Worm (Caenorhabditis elegans) whole organism, L3 larva: ENCODE results near the gene F53F4.15.

Experiments
- ceh-82 ChIP-seq: fragments of 150-350 bp; optimal IDR thresholded peaks from 2 replicates; lab custom pipeline; 2014; ENCODE audit warnings: missing biosample characterization, missing genetic modification characterization
- egl-27 ChIP-seq: sonication (generic microtip); optimal IDR thresholded peaks from 4 replicates; lab custom pipeline; 2017; ENCODE audit warnings: missing biosample characterization, missing genetic modification reagents, missing genetic modification characterization
- fkh-10 ChIP-seq: sonication (generic microtip); optimal IDR thresholded peaks from 2 replicates; lab custom pipeline; 2017; ENCODE audit warnings: missing biosample characterization, missing genetic modification reagents, missing genetic modification characterization
- nhr-11 ChIP-seq: fragments of 150-350 bp; optimal IDR thresholded peaks from 2 replicates; lab custom pipeline; 2014; ENCODE audit warnings: missing biosample characterization, missing genetic modification characterization
- nhr-77 ChIP-seq: fragments of 150-350 bp; optimal IDR thresholded peaks from 2 replicates; lab custom pipeline; 2014; ENCODE audit warnings: missing biosample characterization, missing genetic modification characterization
- pha-4 ChIP-seq: fragments of 150-350 bp; optimal IDR thresholded peaks from 2 replicates; lab custom pipeline; 2014; ENCODE audit warnings: missing biosample characterization, missing genetic modification reagents, missing genetic modification characterization
- pqm-1 ChIP-seq: fragments of 150-350 bp; optimal IDR thresholded peaks from 2 replicates; lab custom pipeline; 2017; ENCODE audit warnings: missing biosample characterization, missing genetic modification characterization, inconsistent platforms
- snpc-4 ChIP-seq: fragments of 150-350 bp; optimal IDR thresholded peaks from 2 replicates; lab custom pipeline; 2014; ENCODE audit warnings: missing biosample characterization, missing genetic modification characterization
- unc-39 ChIP-seq: sonication (generic microtip); optimal IDR thresholded peaks from 4 replicates; lab custom pipeline; 2017; ENCODE audit warnings: missing biosample characterization, missing genetic modification characterization
- ztf-4 ChIP-seq: fragments of 150-350 bp; optimal IDR thresholded peaks from 2 replicates; lab custom pipeline; 2014; ENCODE audit warnings: missing biosample characterization, missing genetic modification characterization

- TF ChIP-seq ztf-4 (tag; lab: Kevin White, UChicago) (no peak), fkh-10 (no peak), nhr-77 (no peak), egl-27 (tag; lab: Kevin White, UChicago) (no peak), pha-4 (tag; lab: Kevin White, UChicago) (no peak), ceh-82 (tag; lab: Kevin White, UChicago) (no peak), pqm-1 (tag; lab: Kevin White, UChicago) (no peak), snpc-4 (tag; lab: Kevin White, UChicago) (no peak), unc-39 (tag; lab: Kevin White, UChicago) (no peak), nhr-11 (tag; lab: Kevin White, UChicago) (no peak)
Observed at ce11 chrV:13669170-13669569, 48.4 kb downstream of the F53F4.15 start.
